Worm (Caenorhabditis elegans): ENCODE results near the gene R13D7.2.

The R13D7.2 gene

DNA sequence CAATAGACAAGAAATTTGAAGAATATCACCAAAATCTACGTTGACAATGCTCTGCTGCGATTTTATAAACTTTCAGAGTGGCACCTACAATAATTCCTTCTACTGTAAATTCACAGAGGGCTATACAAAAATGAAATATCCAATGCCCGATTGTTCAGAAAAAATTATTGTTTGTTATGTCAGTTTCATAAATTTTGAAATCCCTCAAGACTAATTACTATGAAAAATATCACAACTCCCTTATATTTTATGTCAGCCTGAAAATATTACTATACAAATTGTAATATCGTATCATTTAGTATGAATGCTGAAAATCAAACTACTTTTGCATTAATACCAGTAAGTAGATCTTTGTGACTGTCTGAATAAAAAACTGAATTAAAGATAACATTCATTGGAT, 9.1 kb upstream of the R13D7.2 start, which contains the start of gene srx-60:
Gene srx-60 (plus strand): TSS at position 301 of the 400 bp plus-strand sequence.
- no peak for TF ChIP-seq nhr-77 (tag; optimal IDR thresholded peaks at IDR 0.05)
- TF ChIP-seq nhr-237 (tag; optimal IDR thresholded peaks at IDR 0.05) = no peak
- no peak for TF ChIP-seq gmeb-1 (tag; optimal IDR thresholded peaks at IDR 0.05)
- no peak for TF ChIP-seq ztf-11 (tag; optimal IDR thresholded peaks at IDR 0.05)
- TF ChIP-seq R02D3.7 (tag; optimal IDR thresholded peaks at IDR 0.05) = no peak
- no peak for TF ChIP-seq aly-2 (tag; optimal IDR thresholded peaks at IDR 0.05)

DNA sequence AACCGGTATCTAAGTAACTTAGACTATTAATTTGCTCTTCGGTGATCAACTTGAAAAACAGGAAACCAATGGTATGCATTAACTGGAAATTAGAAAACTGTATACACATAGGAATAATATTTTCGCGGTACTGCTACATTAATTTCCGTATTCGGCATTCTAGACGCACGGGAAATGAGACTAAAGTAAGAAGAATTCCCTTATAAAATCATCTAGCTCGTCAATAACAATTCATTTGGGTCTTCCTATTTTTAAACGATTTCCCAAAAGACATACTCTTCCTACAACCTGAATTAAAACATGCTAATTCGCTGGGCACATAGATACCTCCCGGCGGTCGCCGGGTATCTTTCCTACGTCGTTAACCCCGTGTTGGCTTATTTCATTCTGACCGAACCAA, 7.3 kb upstream of the R13D7.2 start, which contains the start of gene srj-13:
Gene srj-13 (plus strand): TSS at position 301 of the 400 bp plus-strand sequence.
- no peak for TF ChIP-seq nhr-11 (tag; optimal IDR thresholded peaks at IDR 0.05)
- no peak for TF ChIP-seq lin-13 (GFP tag; optimal IDR thresholded peaks at IDR 0.05)

DNA sequence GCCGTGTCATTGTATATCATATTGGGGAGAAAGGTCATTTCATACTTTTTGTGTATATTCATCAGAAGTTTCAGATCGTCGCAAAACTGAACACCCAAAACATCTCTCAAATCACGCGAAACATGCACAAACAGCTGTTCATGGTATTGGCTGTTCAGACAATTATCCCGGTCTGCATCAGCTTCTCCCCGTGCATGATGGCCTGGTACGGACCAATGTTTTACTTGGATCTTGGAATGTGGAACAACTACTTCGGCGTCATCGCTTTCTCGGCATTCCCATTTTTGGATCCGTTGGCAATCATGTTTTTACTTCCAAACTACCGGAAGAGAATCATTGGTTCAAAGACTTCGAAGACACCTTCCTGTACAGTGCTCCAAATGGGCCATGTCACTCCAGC, 6.2 kb upstream of the R13D7.2 start:
- TF ChIP-seq fos-1 (tag; optimal IDR thresholded peaks at IDR 0.05) (no peak), unc-62 (GFP tag; optimal IDR thresholded peaks at IDR 0.05) (no peak), lsy-2 (tag; optimal IDR thresholded peaks at IDR 0.05) (no peak), unc-39 (tag; optimal IDR thresholded peaks at IDR 0.05) (no peak), Y55F3AM.14 (GFP tag; optimal IDR thresholded peaks at IDR 0.05) (no peak), aly-2 (tag; optimal IDR thresholded peaks at IDR 0.05) (no peak), sem-4 (tag; optimal IDR thresholded peaks at IDR 0.05) (no peak)

DNA sequence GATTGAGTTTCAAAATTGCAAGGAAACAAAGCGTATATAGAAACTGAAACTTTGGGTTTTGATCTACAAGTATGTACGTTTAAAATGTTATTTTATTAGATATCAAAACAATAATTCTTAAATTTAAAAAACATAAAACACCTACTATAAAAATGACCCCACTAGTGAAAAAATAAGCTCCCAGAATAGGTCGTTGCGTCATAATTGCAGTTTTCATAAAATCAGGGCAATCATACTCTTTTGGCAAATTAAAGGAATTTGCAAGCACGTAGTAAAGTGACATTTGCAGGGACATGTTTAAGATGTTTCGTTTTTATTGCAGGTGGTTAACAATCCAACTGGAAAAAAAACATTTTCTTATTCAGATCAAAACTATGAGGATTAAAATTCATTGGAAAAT, 1.2 kb upstream of the R13D7.2 start, which contains the start of gene srt-6:
Gene srt-6 (minus strand): TSS at position 295 of the 400 bp plus-strand sequence.
- TF ChIP-seq R02D3.7 (tag; optimal IDR thresholded peaks at IDR 0.05) = no peak
- TF ChIP-seq peb-1 (tag; optimal IDR thresholded peaks at IDR 0.05) = no peak
- no peak for TF ChIP-seq fos-1 (tag; optimal IDR thresholded peaks at IDR 0.05)
- TF ChIP-seq nhr-6 (tag; optimal IDR thresholded peaks at IDR 0.05) = no peak
- TF ChIP-seq gmeb-1 (tag; optimal IDR thresholded peaks at IDR 0.05) = no peak
- TF ChIP-seq elt-3 (tag; optimal IDR thresholded peaks at IDR 0.05) = no peak
- TF ChIP-seq blmp-1 (tag; optimal IDR thresholded peaks at IDR 0.05; ENCODE audit: insufficient read depth) = no peak
- TF ChIP-seq ama-1 (optimal IDR thresholded peaks at IDR 0.05) = no peak
- no peak for TF ChIP-seq ztf-1 (GFP tag; conservative IDR thresholded peaks at IDR 0.05)
- no peak for TF ChIP-seq sma-9 (GFP tag; optimal IDR thresholded peaks at IDR 0.05)
- TF ChIP-seq sma-9 (tag; optimal IDR thresholded peaks at IDR 0.05) = no peak
- no peak for TF ChIP-seq lsy-2 (tag; optimal IDR thresholded peaks at IDR 0.05)
- TF ChIP-seq alr-1 (tag; optimal IDR thresholded peaks at IDR 0.05) = no peak
- no peak for TF ChIP-seq egl-27 (tag; optimal IDR thresholded peaks at IDR 0.05)
- no peak for TF ChIP-seq snpc-4 (tag; optimal IDR thresholded peaks at IDR 0.05)
- no peak for TF ChIP-seq nhr-77 (tag; optimal IDR thresholded peaks at IDR 0.05)

DNA sequence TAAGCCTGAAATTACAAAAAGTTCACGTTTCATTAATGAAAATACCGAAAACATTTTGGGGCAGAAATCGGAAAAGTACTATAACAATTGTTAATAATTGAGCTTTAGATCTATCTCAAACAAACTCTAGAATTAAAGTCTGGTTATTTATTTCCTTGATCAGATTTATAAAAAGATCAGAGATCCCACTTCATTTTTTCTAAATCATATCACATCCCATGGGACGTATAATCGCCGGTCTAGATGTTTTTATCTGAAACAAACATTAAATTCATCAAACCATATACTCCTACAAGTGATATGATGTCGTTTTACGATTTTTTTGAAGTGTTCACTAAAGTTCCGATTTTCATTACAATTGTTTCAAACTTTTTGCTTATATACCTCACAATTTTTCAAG, 2.0 kb downstream of the R13D7.2 start, which contains the start of gene str-41:
Gene str-41 (plus strand): TSS at position 301 of the 400 bp plus-strand sequence.
- no peak for TF ChIP-seq R02D3.7 (tag; optimal IDR thresholded peaks at IDR 0.05)
- TF ChIP-seq ztf-1 (GFP tag; conservative IDR thresholded peaks at IDR 0.05) = no peak
- no peak for TF ChIP-seq unc-62 (GFP tag; optimal IDR thresholded peaks at IDR 0.05)
- no peak for TF ChIP-seq aly-2 (tag; optimal IDR thresholded peaks at IDR 0.05)
- no peak for TF ChIP-seq nhr-237 (tag; optimal IDR thresholded peaks at IDR 0.05)
- no peak for TF ChIP-seq elt-3 (tag; optimal IDR thresholded peaks at IDR 0.05)
- TF ChIP-seq nhr-129 (tag; optimal IDR thresholded peaks at IDR 0.05) = no peak
- TF ChIP-seq unc-55 (GFP tag; optimal IDR thresholded peaks at IDR 0.05) = no peak
- TF ChIP-seq F13H6.1 (tag; optimal IDR thresholded peaks at IDR 0.05) = no peak
- TF ChIP-seq lin-11 (tag; optimal IDR thresholded peaks at IDR 0.05) = no peak
- no peak for TF ChIP-seq nhr-25 (tag; optimal IDR thresholded peaks at IDR 0.05)
- TF ChIP-seq zag-1 (tag; optimal IDR thresholded peaks at IDR 0.05) = no peak
- TF ChIP-seq ceh-82 (tag; optimal IDR thresholded peaks at IDR 0.05) = no peak
- no peak for TF ChIP-seq nhr-11 (tag; optimal IDR thresholded peaks at IDR 0.05)
- no peak for TF ChIP-seq alr-1 (tag; optimal IDR thresholded peaks at IDR 0.05)
- TF ChIP-seq ztf-4 (tag; optimal IDR thresholded peaks at IDR 0.05) = no peak
- TF ChIP-seq sma-3 (GFP tag; optimal IDR thresholded peaks at IDR 0.05) = no peak
- no peak for TF ChIP-seq C34F6.9 (tag; optimal IDR thresholded peaks at IDR 0.05)
- TF ChIP-seq snpc-4 (tag; optimal IDR thresholded peaks at IDR 0.05) = no peak
- TF ChIP-seq sem-4 (tag; optimal IDR thresholded peaks at IDR 0.05) = no peak
